Worm (Caenorhabditis elegans): ENCODE results near the gene F10A3.17.

F10A3.17 gene

ce11 chrV:16175757-16176156 is 16.3 kb upstream of the F10A3.17 start, which contains the start of gene cyp-33D1:
cyp-33D1 (minus strand) TSS chrV:16175857.
- TF ChIP-seq ceh-24 (tag; optimal IDR thresholded peaks at IDR 0.05) = no peak
- TF ChIP-seq C38D4.7 (GFP tag; optimal IDR thresholded peaks at IDR 0.05) = no peak
- no peak for TF ChIP-seq ztf-16 (tag; optimal IDR thresholded peaks at IDR 0.05)
- TF ChIP-seq ets-4 (tag; optimal IDR thresholded peaks at IDR 0.05) = no peak
- no peak for TF ChIP-seq dmd-4 (tag; optimal IDR thresholded peaks at IDR 0.05; ENCODE audit: borderline replicate concordance)
- no peak for TF ChIP-seq hlh-30 (tag; optimal IDR thresholded peaks at IDR 0.05; ENCODE audit: insufficient read depth)
- TF ChIP-seq eyg-1 (tag; optimal IDR thresholded peaks at IDR 0.05) = no peak
- TF ChIP-seq ceh-2 (tag; optimal IDR thresholded peaks at IDR 0.05) = no peak
- TF ChIP-seq pha-2 (tag; optimal IDR thresholded peaks at IDR 0.05) = no peak
- no peak for TF ChIP-seq ceh-30 (tag; optimal IDR thresholded peaks at IDR 0.05)
- no peak for TF ChIP-seq zip-5 (tag; optimal IDR thresholded peaks at IDR 0.05)
- TF ChIP-seq K09A11.1 (tag; optimal IDR thresholded peaks at IDR 0.05; ENCODE audit: insufficient read depth) = no peak

ce11 chrV:16175227-16175626 is 15.7 kb upstream of the F10A3.17 start:
- peak; percentile 65 for TF ChIP-seq elt-2 (tag; optimal IDR thresholded peaks at IDR 0.05)
- no peak for TF ChIP-seq lim-6 (tag; optimal IDR thresholded peaks at IDR 0.05)

- no peak for TF ChIP-seq ceh-22 (tag; optimal IDR thresholded peaks at IDR 0.05)
- peak; percentile 93 for TF ChIP-seq elt-2 (tag; optimal IDR thresholded peaks at IDR 0.05)
- no peak for TF ChIP-seq syd-9 (tag; optimal IDR thresholded peaks at IDR 0.05)
Measured at ce11 chrV:16174109-16174508, 14.6 kb upstream of the F10A3.17 start.

DNA sequence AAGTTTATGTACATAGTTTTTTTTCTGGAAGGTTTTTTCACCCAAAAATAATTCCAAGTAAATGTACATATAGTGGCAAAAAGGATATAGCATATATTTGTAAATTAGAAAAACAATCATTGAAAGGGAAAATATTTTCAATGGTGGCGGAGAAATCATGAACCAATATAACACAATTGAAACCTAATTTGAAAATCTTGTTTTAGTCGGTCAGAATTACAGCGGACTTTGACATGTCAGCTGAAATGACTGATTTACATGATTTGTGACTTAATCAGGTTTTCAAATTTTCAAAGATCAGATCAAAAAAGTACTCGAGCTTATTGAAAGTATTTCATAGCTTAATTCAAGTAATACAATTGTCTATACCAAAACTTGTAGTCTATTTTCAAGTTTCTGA is 12.2 kb upstream of the F10A3.17 start, which contains the start of gene K05D4.9:
K05D4.9 (minus strand) TSS at position 101 of the 400 bp plus-strand sequence.
- TF ChIP-seq hlh-8 (tag; optimal IDR thresholded peaks at IDR 0.05) (no peak), nhr-232 (tag; optimal IDR thresholded peaks at IDR 0.05) (no peak), lin-11 (tag; optimal IDR thresholded peaks at IDR 0.05) (no peak), elt-2 (tag; optimal IDR thresholded peaks at IDR 0.05) (no peak), ref-2 (tag; optimal IDR thresholded peaks at IDR 0.05) (no peak), pha-4 (tag; optimal IDR thresholded peaks at IDR 0.05) (no peak), ceh-31 (tag; optimal IDR thresholded peaks at IDR 0.05) (no peak), pha-2 (tag; optimal IDR thresholded peaks at IDR 0.05) (no peak), mec-3 (tag; optimal IDR thresholded peaks at IDR 0.05; ENCODE audit: borderline replicate concordance) (no peak), T23F11.4 (GFP tag; optimal IDR thresholded peaks at IDR 0.05) (no peak), ama-1 (optimal IDR thresholded peaks at IDR 0.05) (no peak), fkh-6 (tag; optimal IDR thresholded peaks at IDR 0.05) (no peak), pat-9 (tag; optimal IDR thresholded peaks at IDR 0.05) (no peak), tbx-2 (tag; optimal IDR thresholded peaks at IDR 0.05) (no peak), C08G9.2 (tag; optimal IDR thresholded peaks at IDR 0.05) (no peak), eyg-1 (tag; optimal IDR thresholded peaks at IDR 0.05) (no peak), odd-2 (tag; optimal IDR thresholded peaks at IDR 0.05) (no peak)

ce11 chrV:16169026-16169425 is 9.5 kb upstream of the F10A3.17 start, which contains the start of gene str-111:
str-111 (minus strand) TSS chrV:16169126.
- no peak for TF ChIP-seq elt-2 (tag; optimal IDR thresholded peaks at IDR 0.05)
- TF ChIP-seq unc-55 (GFP tag; optimal IDR thresholded peaks at IDR 0.05) = no peak
- TF ChIP-seq C38D4.7 (GFP tag; optimal IDR thresholded peaks at IDR 0.05) = no peak
- no peak for TF ChIP-seq fkh-6 (tag; optimal IDR thresholded peaks at IDR 0.05)
- no peak for TF ChIP-seq ahr-1 (tag; optimal IDR thresholded peaks at IDR 0.05)
- no peak for TF ChIP-seq sdc-2 (tag; optimal IDR thresholded peaks at IDR 0.05)
- no peak for TF ChIP-seq hlh-6 (tag; optimal IDR thresholded peaks at IDR 0.05)
- no peak for TF ChIP-seq unc-42 (tag; optimal IDR thresholded peaks at IDR 0.05)

Measured in whole organism, late embryonic.